Worm (Caenorhabditis elegans) whole organism, young adult: ENCODE data around the gene dyf-13.

ENCODE experiments used
- aptf-3 ChIP-seq: fragments of 200-800 bp; sonication (Bioruptor generic); IDR thresholded peaks from 2 replicates; pipeline ENCODE4 v1.3.6; 2022; ENCODE audit warnings: missing genetic modification characterization, missing compliant biosample characterization
- dpl-1 ChIP-seq: fragments of 150-350 bp; optimal IDR thresholded peaks from 2 replicates; lab custom pipeline; 2014; ENCODE audit warnings: missing biosample characterization, missing genetic modification reagents, missing genetic modification characterization
- fkh-3 ChIP-seq: sonication (generic microtip); optimal IDR thresholded peaks from 2 replicates; lab custom pipeline; 2016; ENCODE audit warnings: mild to moderate bottlenecking, missing genetic modification characterization, missing compliant biosample characterization
- nfya-1 ChIP-seq: sonication (generic microtip); optimal IDR thresholded peaks from 2 replicates; lab custom pipeline; 2017; ENCODE audit warnings: antibody characterized with exemption, missing compliant biosample characterization, missing genetic modification characterization, borderline replicate concordance; ENCODE audit not compliant: insufficient read depth
- repo-1 ChIP-seq: sonication (generic microtip); optimal IDR thresholded peaks from 2 replicates; lab custom pipeline; 2017; ENCODE audit warnings: mild to moderate bottlenecking, missing genetic modification characterization, missing compliant biosample characterization
- snpc-1.1 ChIP-seq: sonication (generic microtip); optimal IDR thresholded peaks from 2 replicates; lab custom pipeline; 2017; ENCODE audit warnings: missing genetic modification characterization, mild to moderate bottlenecking, missing compliant biosample characterization, antibody characterized with exemption, moderate library complexity, missing genotype, missing genetic modification reagents; ENCODE audit not compliant: insufficient read depth
- snpc-4 ChIP-seq, 5 experiments: fragments of 150-350 bp in 1 of 5; sonication (generic microtip) in 4 of 5; optimal IDR thresholded peaks; 2 replicates each; lab custom pipeline; 2014 to 2018; ENCODE audit warnings: missing genetic modification characterization in 5 of 5, missing biosample characterization in 3 of 5, antibody characterized with exemption in 2 of 5, mild to moderate bottlenecking in 2 of 5, missing compliant biosample characterization in 2 of 5, missing genotype in 2 of 5, moderate library complexity in 2 of 5, missing genetic modification reagents in 1 of 5

DNA sequence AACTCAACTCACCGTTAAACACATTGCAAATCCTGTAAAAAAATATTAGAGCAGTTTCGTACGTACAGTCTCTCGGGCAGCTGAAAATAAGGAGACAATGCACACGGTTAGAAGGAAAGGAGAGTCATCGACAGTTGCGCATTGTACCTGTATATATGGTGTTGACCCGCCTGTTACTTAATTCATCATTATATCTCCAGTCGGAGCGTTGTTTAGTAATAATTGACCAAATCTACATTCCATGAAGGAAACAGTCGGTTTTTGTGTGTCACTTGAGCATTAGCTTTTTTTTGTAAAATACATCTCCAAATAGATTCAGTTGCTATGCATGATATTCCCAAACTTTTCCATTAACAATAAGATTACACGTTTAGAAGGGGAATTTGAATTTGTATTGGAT lies 9.6 kb downstream of the dyf-13 start, which contains the start of gene C27H5.12:
- no peak for TF ChIP-seq fkh-3 (tag; lab: Kevin White, UChicago)
- TF ChIP-seq aptf-3 (GFP tag; lab: Robert Waterston, UW) = no peak
- no peak for TF ChIP-seq snpc-4 (GFP tag; optimal IDR thresholded peaks at IDR 0.05; lab: Kevin White, UChicago)
- TF ChIP-seq snpc-4 (tag; optimal IDR thresholded peaks at IDR 0.05; lab: Kevin White, UChicago) = no peak
- TF ChIP-seq repo-1 = no peak
- TF ChIP-seq nfya-1 (tag; lab: Kevin White, UChicago) = no peak
- no peak for TF ChIP-seq dpl-1
- no peak for TF ChIP-seq snpc-1.1
